Fruit fly (Drosophila melanogaster) S2 (cell line): ENCODE results near the gene vers.

Experiments
- CG8478 ChIP-seq: fragments of >200 bp; optimal IDR thresholded peaks from 2 replicates; lab custom pipeline; 2018
- CTCF ChIP-seq, 2 experiments: fragments of >200 bp; optimal IDR thresholded peaks; 2 replicates each; lab custom pipeline; 2018

dm6 chr3L:12095960-12096359 lies 19.9 kb upstream of the vers start:
- TF ChIP-seq CG8478 (lab: Kevin White, UChicago) (no peak), CTCF (optimal IDR thresholded peaks at IDR 0.05; lab: Kevin White, UChicago) (no peak)
